Worm (Caenorhabditis elegans) whole organism, L1 larva: ENCODE results near the gene F08G2.5.

Source experiments
- blmp-1 ChIP-seq: fragments of 150-350 bp; optimal IDR thresholded peaks from 2 replicates; lab custom pipeline; 2014; ENCODE audit warnings: missing biosample characterization, missing genetic modification characterization
- dpl-1 ChIP-seq, 3 experiments: fragments of 150-350 bp in 2 of 3; sonication (generic microtip) in 1 of 3; optimal IDR thresholded peaks; 2 replicates each; lab custom pipeline; 2014 to 2017; ENCODE audit warnings: missing biosample characterization in 3 of 3, missing genetic modification characterization in 3 of 3, missing genetic modification reagents in 3 of 3
- mdl-1 ChIP-seq, 2 experiments: fragments of 150-350 bp; optimal IDR thresholded peaks; 2 replicates each; lab custom pipeline; 2014 to 2017; ENCODE audit warnings: missing biosample characterization in 2 of 2, missing genetic modification characterization in 2 of 2, inconsistent platforms in 1 of 2
- pag-3 ChIP-seq: sonication (generic microtip); optimal IDR thresholded peaks from 2 replicates; lab custom pipeline; 2017; ENCODE audit warnings: missing genetic modification characterization, mild to moderate bottlenecking, missing compliant biosample characterization, antibody characterized with exemption, borderline replicate concordance; ENCODE audit not compliant: insufficient read depth

- no peak for TF ChIP-seq dpl-1 (GFP tag; optimal IDR thresholded peaks at IDR 0.05; lab: Kevin White, UChicago)
- TF ChIP-seq pag-3 (tag; lab: Kevin White, UChicago), result no peak
- TF ChIP-seq mdl-1 (tag; optimal IDR thresholded peaks at IDR 0.05; lab: Kevin White, UChicago), result no peak
- no peak for TF ChIP-seq blmp-1 (tag; lab: Kevin White, UChicago)
These were observed 46.5 kb downstream of the F08G2.5 start for ce11 chrII:13786899-13787298.
